Worm (Caenorhabditis elegans): ENCODE data around the gene C02F5.2.

DNA sequence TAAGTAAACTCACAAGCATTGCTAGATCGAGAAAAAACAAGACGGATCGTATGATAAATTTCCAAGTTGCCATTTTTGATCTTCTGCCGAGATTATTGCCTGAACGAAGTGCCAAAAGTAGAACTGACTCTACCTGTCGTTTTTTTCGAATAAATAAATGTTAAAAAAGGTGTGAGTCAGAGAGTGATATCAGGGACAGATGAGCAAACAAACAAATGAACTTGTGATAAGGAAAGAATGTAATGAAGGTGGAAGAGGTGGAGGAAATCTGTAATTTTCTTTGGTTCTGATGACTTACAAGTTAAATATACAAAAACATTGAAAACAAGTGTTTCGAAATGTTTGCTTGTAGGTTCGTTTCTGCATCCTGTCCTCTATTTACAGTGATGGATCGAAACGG lies 10.1 kb upstream of the C02F5.2 start, which contains the start of gene tsp-1:
- no peak for TF ChIP-seq him-1 (tag; optimal IDR thresholded peaks at IDR 0.05)
- TF ChIP-seq dao-5 (tag; optimal IDR thresholded peaks at IDR 0.05), result no peak
